Worm (Caenorhabditis elegans): ENCODE results near the gene glc-4.

glc-4 gene

ce11 chrII:7171305-7171998, 3.3 kb downstream of the glc-4 start, which contains the start of gene dyf-13:
TSS of gene dyf-13 (minus strand) at chrII:7171355.
- TF ChIP-seq lin-39 (tag; optimal IDR thresholded peaks at IDR 0.05) = no peak
- no peak for TF ChIP-seq nhr-12 (tag; optimal IDR thresholded peaks at IDR 0.05)
- TF ChIP-seq egl-27 (tag; optimal IDR thresholded peaks at IDR 0.05) = no peak
- no peak for TF ChIP-seq ceh-82 (tag; optimal IDR thresholded peaks at IDR 0.05)
- no peak for TF ChIP-seq lsy-12 (tag; optimal IDR thresholded peaks at IDR 0.05)
- TF ChIP-seq nhr-76 (tag; optimal IDR thresholded peaks at IDR 0.05) = no peak
- TF ChIP-seq zag-1 (tag; optimal IDR thresholded peaks at IDR 0.05) = no peak
- TF ChIP-seq sea-2 (GFP tag; optimal IDR thresholded peaks at IDR 0.05) = no peak
- TF ChIP-seq elt-2 (tag; optimal IDR thresholded peaks at IDR 0.05) = no peak
- no peak for TF ChIP-seq pha-4 (tag; optimal IDR thresholded peaks at IDR 0.05)
- no peak for TF ChIP-seq unc-62 (GFP tag; optimal IDR thresholded peaks at IDR 0.05)
- TF ChIP-seq nhr-237 (tag; optimal IDR thresholded peaks at IDR 0.05) = no peak

DNA sequence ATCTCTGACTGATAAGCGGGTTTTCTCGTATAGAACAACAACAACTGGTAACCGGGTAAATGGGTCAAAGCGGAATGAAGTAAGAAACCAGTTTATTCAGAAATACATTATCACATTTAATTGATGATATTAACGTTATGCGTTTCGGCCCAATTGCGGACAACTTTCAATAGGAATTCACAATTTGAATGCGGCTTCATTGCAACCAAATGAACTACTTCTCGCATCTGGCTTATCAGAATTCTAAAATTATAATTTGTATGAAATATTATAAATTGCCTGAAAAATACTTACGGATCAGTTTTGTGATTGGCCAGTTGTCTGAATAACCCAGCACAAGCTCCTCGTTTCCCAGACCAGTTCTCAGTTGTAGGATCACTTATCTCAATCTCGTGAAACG, 6.0 kb downstream of the glc-4 start, which contains the start of gene col-36:
col-36 (minus strand) TSS at position 101 of the 400 bp plus-strand sequence.
- TF ChIP-seq nhr-25 (tag; optimal IDR thresholded peaks at IDR 0.05) = no peak
- peak; percentile 50 for TF ChIP-seq nhr-23 (tag; optimal IDR thresholded peaks at IDR 0.05)

DNA sequence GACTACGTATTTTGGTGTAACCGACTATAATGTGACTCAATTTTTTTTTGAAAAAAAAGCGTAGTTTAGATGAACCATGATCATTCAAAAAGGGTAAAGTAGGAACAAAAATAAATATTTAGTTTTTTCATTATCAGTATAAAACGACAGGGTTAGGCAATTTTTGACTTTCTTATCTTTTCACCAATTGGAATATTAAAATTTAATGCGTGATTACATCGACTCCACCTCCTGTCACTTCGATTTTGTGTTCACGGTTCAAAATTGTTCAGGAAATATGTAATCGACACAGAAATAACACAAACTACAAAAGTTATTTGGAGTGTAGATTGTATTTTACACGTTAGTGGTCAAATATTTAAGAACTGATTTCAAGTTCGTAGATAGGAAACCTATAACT, 8.0 kb downstream of the glc-4 start:
- TF ChIP-seq pqm-1 (tag; optimal IDR thresholded peaks at IDR 0.05) (peak; percentile 94), elt-2 (tag; optimal IDR thresholded peaks at IDR 0.05) (peak; percentile 93), pha-4 (tag; optimal IDR thresholded peaks at IDR 0.05) (no peak), ama-1 (optimal IDR thresholded peaks at IDR 0.05) (no peak), nhr-12 (tag; optimal IDR thresholded peaks at IDR 0.05) (no peak)

- TF ChIP-seq hmg-11 (tag; optimal IDR thresholded peaks at IDR 0.05) = no peak
- TF ChIP-seq lsy-12 (tag; optimal IDR thresholded peaks at IDR 0.05) = no peak
- no peak for TF ChIP-seq aly-2 (tag; optimal IDR thresholded peaks at IDR 0.05)
- TF ChIP-seq tbx-2 (tag; optimal IDR thresholded peaks at IDR 0.05) = no peak
- TF ChIP-seq nhr-77 (tag; optimal IDR thresholded peaks at IDR 0.05) = no peak
- TF ChIP-seq egl-27 (tag; optimal IDR thresholded peaks at IDR 0.05) = no peak
- TF ChIP-seq pha-4 (tag; optimal IDR thresholded peaks at IDR 0.05) = no peak
- TF ChIP-seq jun-1 (tag; optimal IDR thresholded peaks at IDR 0.05) = no peak
- no peak for TF ChIP-seq zag-1 (tag; optimal IDR thresholded peaks at IDR 0.05)
- TF ChIP-seq elt-2 (tag; optimal IDR thresholded peaks at IDR 0.05) = no peak
- no peak for TF ChIP-seq lin-39 (tag; optimal IDR thresholded peaks at IDR 0.05)
- no peak for TF ChIP-seq skn-1 (tag; optimal IDR thresholded peaks at IDR 0.05)
- no peak for TF ChIP-seq nfya-1 (tag; optimal IDR thresholded peaks at IDR 0.05; ENCODE audit: insufficient read depth)
- no peak for TF ChIP-seq nhr-237 (tag; optimal IDR thresholded peaks at IDR 0.05)
- TF ChIP-seq ZK546.5 (tag; optimal IDR thresholded peaks at IDR 0.05) = no peak
- TF ChIP-seq egl-5 (tag; optimal IDR thresholded peaks at IDR 0.05) = no peak
- TF ChIP-seq sea-2 (GFP tag; optimal IDR thresholded peaks at IDR 0.05) = no peak
These were observed 9.0 kb downstream of the glc-4 start, which contains the start of gene mfsd-13.2 for ce11 chrII:7165749-7166148. TSS of gene mfsd-13.2 (minus strand) at chrII:7165849.

ce11 chrII:7161512-7161911, 13.2 kb downstream of the glc-4 start, which contains the start of gene C27H5.12:
TSS of gene C27H5.12 (minus strand) at chrII:7161612.
- TF ChIP-seq skn-1 (tag; optimal IDR thresholded peaks at IDR 0.05) (no peak), lin-15B (tag; optimal IDR thresholded peaks at IDR 0.05) (no peak), nfya-1 (tag; optimal IDR thresholded peaks at IDR 0.05; ENCODE audit: insufficient read depth) (no peak), ztf-4 (tag; optimal IDR thresholded peaks at IDR 0.05) (no peak), lin-39 (tag; optimal IDR thresholded peaks at IDR 0.05) (no peak), fkh-2 (tag; optimal IDR thresholded peaks at IDR 0.05) (no peak), ceh-16 (tag; optimal IDR thresholded peaks at IDR 0.05) (no peak), hmg-11 (tag; optimal IDR thresholded peaks at IDR 0.05) (no peak), nhr-237 (tag; optimal IDR thresholded peaks at IDR 0.05) (no peak), elt-2 (tag; optimal IDR thresholded peaks at IDR 0.05) (no peak)

ce11 chrII:7157415-7157814, 17.3 kb downstream of the glc-4 start:
- no peak for TF ChIP-seq daf-12 (tag; optimal IDR thresholded peaks at IDR 0.05)
- TF ChIP-seq nhr-25 (tag; optimal IDR thresholded peaks at IDR 0.05) = peak; percentile 0
- TF ChIP-seq nhr-77 (tag; optimal IDR thresholded peaks at IDR 0.05) = no peak
- TF ChIP-seq egl-27 (tag; optimal IDR thresholded peaks at IDR 0.05) = no peak
- no peak for TF ChIP-seq elt-1 (tag; optimal IDR thresholded peaks at IDR 0.05)
- TF ChIP-seq ceh-28 (tag; optimal IDR thresholded peaks at IDR 0.05) = peak; percentile 42
- TF ChIP-seq R02D3.7 (tag; optimal IDR thresholded peaks at IDR 0.05) = no peak
- TF ChIP-seq ama-1 (optimal IDR thresholded peaks at IDR 0.05) = no peak
- no peak for TF ChIP-seq ztf-4 (tag; optimal IDR thresholded peaks at IDR 0.05)
- TF ChIP-seq lin-15B (tag; optimal IDR thresholded peaks at IDR 0.05) = no peak
- peak; percentile 89 for TF ChIP-seq elt-2 (tag; optimal IDR thresholded peaks at IDR 0.05)
- peak; percentile 18 for TF ChIP-seq nhr-23 (tag; optimal IDR thresholded peaks at IDR 0.05)
- TF ChIP-seq nfya-1 (tag; optimal IDR thresholded peaks at IDR 0.05; ENCODE audit: insufficient read depth) = no peak
- no peak for TF ChIP-seq sea-2 (GFP tag; optimal IDR thresholded peaks at IDR 0.05)
- no peak for TF ChIP-seq nhr-76 (tag; optimal IDR thresholded peaks at IDR 0.05)
- no peak for TF ChIP-seq mdl-1 (tag; optimal IDR thresholded peaks at IDR 0.05)
- no peak for TF ChIP-seq unc-62 (GFP tag; optimal IDR thresholded peaks at IDR 0.05)
- TF ChIP-seq elt-3 (tag; optimal IDR thresholded peaks at IDR 0.05) = no peak
- no peak for TF ChIP-seq lin-39 (tag; optimal IDR thresholded peaks at IDR 0.05)
- TF ChIP-seq nhr-67 (tag; optimal IDR thresholded peaks at IDR 0.05) = no peak
- peak; percentile 50 for TF ChIP-seq pqm-1 (tag; optimal IDR thresholded peaks at IDR 0.05)
- TF ChIP-seq unc-39 (tag; optimal IDR thresholded peaks at IDR 0.05) = no peak
- no peak for TF ChIP-seq hmg-11 (tag; optimal IDR thresholded peaks at IDR 0.05)
- TF ChIP-seq nhr-237 (tag; optimal IDR thresholded peaks at IDR 0.05) = no peak
- TF ChIP-seq ceh-16 (tag; optimal IDR thresholded peaks at IDR 0.05) = no peak
- no peak for TF ChIP-seq ztf-11 (tag; optimal IDR thresholded peaks at IDR 0.05)
- TF ChIP-seq zag-1 (tag; optimal IDR thresholded peaks at IDR 0.05) = no peak
